Worm (Caenorhabditis elegans) whole organism, late embryonic: Measurements from ENCODE around the gene F40A3.6.

ENCODE experiments used
- ama-1 ChIP-seq: fragments of 150-350 bp; optimal IDR thresholded peaks from 2 replicates; lab custom pipeline; 2014
- ceh-2 ChIP-seq: sonication (generic microtip); optimal IDR thresholded peaks from 2 replicates; lab custom pipeline; 2016; ENCODE audit warnings: missing genotype, missing genetic modification characterization, missing compliant biosample characterization
- ceh-31 ChIP-seq: sonication (generic microtip); optimal IDR thresholded peaks from 2 replicates; lab custom pipeline; 2016; ENCODE audit warnings: missing genetic modification characterization, missing compliant biosample characterization
- ceh-34 ChIP-seq: sonication (generic microtip); optimal IDR thresholded peaks from 2 replicates; lab custom pipeline; 2016; ENCODE audit warnings: mild to moderate bottlenecking, missing genetic modification characterization, missing compliant biosample characterization
- ceh-48 ChIP-seq: sonication (generic microtip); optimal IDR thresholded peaks from 2 replicates; lab custom pipeline; 2016; ENCODE audit warnings: missing genetic modification characterization, inconsistent platforms, missing compliant biosample characterization
- ceh-9 ChIP-seq: sonication (generic microtip); optimal IDR thresholded peaks from 2 replicates; lab custom pipeline; 2016; ENCODE audit warnings: mild to moderate bottlenecking, missing genetic modification characterization, inconsistent platforms, missing compliant biosample characterization
- elt-4 ChIP-seq: sonication (generic microtip); optimal IDR thresholded peaks from 2 replicates; lab custom pipeline; 2016; ENCODE audit warnings: missing genetic modification characterization, missing compliant biosample characterization
- gmeb-2 ChIP-seq: sonication (generic microtip); optimal IDR thresholded peaks from 2 replicates; lab custom pipeline; 2016; ENCODE audit warnings: missing genetic modification characterization, inconsistent platforms, missing compliant biosample characterization
- hlh-8 ChIP-seq: sonication (generic microtip); optimal IDR thresholded peaks from 2 replicates; lab custom pipeline; 2016; ENCODE audit warnings: missing genotype, missing genetic modification characterization, missing compliant biosample characterization
- pha-2 ChIP-seq: sonication (generic microtip); optimal IDR thresholded peaks from 2 replicates; lab custom pipeline; 2017; ENCODE audit warnings: mild to moderate bottlenecking, missing genetic modification characterization, missing compliant biosample characterization
- rnt-1 ChIP-seq: sonication (generic microtip); optimal IDR thresholded peaks from 2 replicates; lab custom pipeline; 2016; ENCODE audit warnings: missing genetic modification characterization, missing compliant biosample characterization
- sox-2 ChIP-seq: fragments of 200-800 bp; sonication (Bioruptor generic); IDR thresholded peaks from 2 replicates; pipeline ENCODE4 v1.3.6; 2022; ENCODE audit warnings: missing genetic modification reagents, missing genetic modification characterization, missing compliant biosample characterization
- unc-86 ChIP-seq: sonication (generic microtip); optimal IDR thresholded peaks from 2 replicates; lab custom pipeline; 2016; ENCODE audit warnings: missing genetic modification characterization, missing compliant biosample characterization
- ztf-16 ChIP-seq: sonication (generic microtip); optimal IDR thresholded peaks from 2 replicates; lab custom pipeline; 2017; ENCODE audit warnings: missing genetic modification characterization, missing compliant biosample characterization

The F40A3.6 gene

ce11 chrV:7847687-7848086 lies 46.0 kb downstream of the F40A3.6 start:
- no peak for TF ChIP-seq ceh-9 (tag; lab: Kevin White, UChicago)
- no peak for TF ChIP-seq ceh-34 (tag; lab: Kevin White, UChicago)
- no peak for TF ChIP-seq pha-2 (tag; lab: Kevin White, UChicago)
- TF ChIP-seq ceh-2, result no peak
- TF ChIP-seq rnt-1, result no peak
- TF ChIP-seq ceh-31 (tag; lab: Kevin White, UChicago), result no peak
- no peak for TF ChIP-seq ama-1

- TF ChIP-seq sox-2 (GFP tag; lab: Robert Waterston, UW) (peak; percentile 44), elt-4 (tag; lab: Kevin White, UChicago) (no peak)
These were observed 46.5 kb downstream of the F40A3.6 start, which contains the start of gene memo-1 for ce11 chrV:7847170-7847569. TSS of gene memo-1 (minus strand) at chrV:7847171.

DNA sequence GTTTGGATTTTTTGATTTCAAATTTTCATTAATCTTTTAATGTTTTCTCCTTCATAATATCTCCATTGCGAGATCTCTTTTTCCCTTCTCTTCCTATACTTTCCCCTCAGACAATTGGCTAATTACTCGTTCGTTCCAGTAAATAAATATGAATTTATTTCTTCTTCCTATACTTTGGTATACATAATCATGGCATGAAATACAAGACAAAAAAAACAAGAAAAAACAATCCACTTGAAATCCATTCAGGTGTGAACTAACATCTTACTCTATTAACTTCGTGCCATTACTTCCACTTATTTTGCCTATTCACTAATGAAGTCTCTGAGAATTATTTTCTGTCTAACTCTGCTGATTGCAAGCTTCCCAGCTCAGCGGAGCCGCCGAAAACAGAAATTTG lies 51.4 kb downstream of the F40A3.6 start, which contains the start of gene grd-8:
TSS of gene grd-8 (plus strand) at position 301 of the 400 bp plus-strand sequence.
- TF ChIP-seq gmeb-2 (no peak), hlh-8 (tag; lab: Kevin White, UChicago) (no peak), unc-86 (tag; lab: Kevin White, UChicago) (no peak), ceh-48 (tag; lab: Kevin White, UChicago) (no peak), ztf-16 (tag; lab: Kevin White, UChicago) (no peak)
